Worm (Caenorhabditis elegans): ENCODE measurements around the gene mrck-1.
A peak's percentile ranks its signal among the peaks of the same experiment; 100 is the strongest.

Gene mrck-1

DNA sequence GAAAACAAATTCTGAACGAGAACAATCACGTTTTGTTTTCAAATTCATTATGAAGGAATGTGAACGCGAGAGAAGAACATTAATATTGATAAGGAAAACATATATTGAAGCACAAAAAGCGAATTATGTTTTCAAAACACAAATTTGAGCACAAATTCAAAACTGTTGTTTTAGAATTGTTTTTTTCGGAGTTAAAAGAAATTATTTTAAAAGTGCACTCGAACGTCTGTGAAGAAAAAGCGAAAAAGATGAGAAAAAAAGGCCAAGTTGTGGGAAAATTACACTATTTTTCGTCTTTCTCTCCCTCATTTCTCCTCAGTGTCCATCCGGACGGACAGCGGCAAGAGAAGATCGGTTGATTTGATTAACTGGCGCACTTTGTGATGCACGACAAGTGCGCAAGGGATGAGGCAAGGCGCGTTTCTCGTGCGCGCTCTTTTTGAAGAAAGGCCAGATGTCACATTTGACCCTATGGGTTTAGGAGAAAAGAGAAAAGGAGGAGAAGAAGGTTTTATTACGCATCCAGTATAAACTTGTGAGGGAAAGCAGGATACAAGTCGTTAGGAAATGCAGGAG is at the start of gene mrck-1:
mrck-1 (minus strand) TSS at position 51 of the 576 bp plus-strand sequence.
- TF ChIP-seq egl-5 (tag; optimal IDR thresholded peaks at IDR 0.05) (peak; percentile 87), pqm-1 (tag; optimal IDR thresholded peaks at IDR 0.05) (no peak), ZK546.5 (tag; optimal IDR thresholded peaks at IDR 0.05) (peak; percentile 34), nhr-237 (tag; optimal IDR thresholded peaks at IDR 0.05) (no peak), nhr-77 (tag; optimal IDR thresholded peaks at IDR 0.05) (no peak), elt-3 (tag; optimal IDR thresholded peaks at IDR 0.05) (no peak), eor-1 (tag; optimal IDR thresholded peaks at IDR 0.05) (no peak), ama-1 (optimal IDR thresholded peaks at IDR 0.05) (no peak), nhr-23 (tag; optimal IDR thresholded peaks at IDR 0.05) (peak; percentile 95), nhr-28 (tag; optimal IDR thresholded peaks at IDR 0.05) (no peak), tbx-2 (tag; optimal IDR thresholded peaks at IDR 0.05) (peak; percentile 93), sea-2 (GFP tag; optimal IDR thresholded peaks at IDR 0.05) (no peak), daf-12 (tag; optimal IDR thresholded peaks at IDR 0.05) (peak; percentile 46), elt-2 (tag; optimal IDR thresholded peaks at IDR 0.05) (peak; percentile 57), mml-1 (tag; optimal IDR thresholded peaks at IDR 0.05) (no peak), lsy-12 (tag; optimal IDR thresholded peaks at IDR 0.05) (peak; percentile 84), nfya-1 (tag; optimal IDR thresholded peaks at IDR 0.05; ENCODE audit: insufficient read depth) (peak; percentile 91), hmg-11 (tag; optimal IDR thresholded peaks at IDR 0.05) (peak; percentile 92), zag-1 (tag; optimal IDR thresholded peaks at IDR 0.05) (peak; percentile 78), nhr-43 (tag; optimal IDR thresholded peaks at IDR 0.05; ENCODE audit: poor library complexity, severe bottlenecking) (peak; percentile 82), fkh-10 (GFP tag; optimal IDR thresholded peaks at IDR 0.05) (peak; percentile 87), mdl-1 (tag; optimal IDR thresholded peaks at IDR 0.05) (no peak), ceh-16 (tag; optimal IDR thresholded peaks at IDR 0.05) (no peak), jun-1 (tag; optimal IDR thresholded peaks at IDR 0.05) (peak; percentile 86), aly-2 (tag; optimal IDR thresholded peaks at IDR 0.05) (no peak), ceh-9 (tag; optimal IDR thresholded peaks at IDR 0.05) (no peak), unc-62 (GFP tag; optimal IDR thresholded peaks at IDR 0.05) (peak; percentile 74), fos-1 (tag; optimal IDR thresholded peaks at IDR 0.05) (no peak), pha-4 (tag; optimal IDR thresholded peaks at IDR 0.05) (peak; percentile 74), snpc-4 (tag; optimal IDR thresholded peaks at IDR 0.05) (peak; percentile 86), nhr-12 (tag; optimal IDR thresholded peaks at IDR 0.05) (no peak), elt-1 (tag; optimal IDR thresholded peaks at IDR 0.05) (peak; percentile 68), ztf-4 (tag; optimal IDR thresholded peaks at IDR 0.05) (peak; percentile 82), lin-15B (tag; optimal IDR thresholded peaks at IDR 0.05) (peak; percentile 86), egl-27 (tag; optimal IDR thresholded peaks at IDR 0.05) (peak; percentile 57), lin-39 (tag; optimal IDR thresholded peaks at IDR 0.05) (peak; percentile 98), skn-1 (tag; optimal IDR thresholded peaks at IDR 0.05) (peak; percentile 59), fkh-2 (tag; optimal IDR thresholded peaks at IDR 0.05) (no peak), nhr-67 (tag; optimal IDR thresholded peaks at IDR 0.05) (no peak), nhr-76 (tag; optimal IDR thresholded peaks at IDR 0.05) (no peak), R02D3.7 (tag; optimal IDR thresholded peaks at IDR 0.05) (peak; percentile 70), ceh-28 (tag; optimal IDR thresholded peaks at IDR 0.05) (peak; percentile 80), ceh-82 (tag; optimal IDR thresholded peaks at IDR 0.05) (peak; percentile 50), nhr-11 (tag; optimal IDR thresholded peaks at IDR 0.05) (peak; percentile 86), nhr-25 (tag; optimal IDR thresholded peaks at IDR 0.05) (peak; percentile 97), unc-39 (tag; optimal IDR thresholded peaks at IDR 0.05) (no peak), ztf-11 (tag; optimal IDR thresholded peaks at IDR 0.05) (no peak)
